Worm (Caenorhabditis elegans): ENCODE data around the gene T04F8.7.

- TF ChIP-seq blmp-1 (tag; optimal IDR thresholded peaks at IDR 0.05) (no peak), ama-1 (optimal IDR thresholded peaks at IDR 0.05) (no peak), fkh-10 (GFP tag; optimal IDR thresholded peaks at IDR 0.05) (no peak), ces-1 (GFP tag; optimal IDR thresholded peaks at IDR 0.05) (no peak), C16A3.4 (tag; optimal IDR thresholded peaks at IDR 0.05) (no peak), ztf-11 (tag; optimal IDR thresholded peaks at IDR 0.05) (no peak), pqm-1 (tag; optimal IDR thresholded peaks at IDR 0.05) (no peak), zip-4 (GFP tag; optimal IDR thresholded peaks at IDR 0.05) (no peak), nhr-11 (tag; optimal IDR thresholded peaks at IDR 0.05) (no peak)
These were observed 30.0 kb downstream of the T04F8.7 start, which contains the start of gene cutl-11 for ce11 chrX:11650751-11651150.
